Fruit fly (Drosophila melanogaster) whole organism, embryonic: ENCODE data around the gene Argl.

ENCODE experiments used
- Abd-B ChIP-seq: fragments of 200-800 bp; sonication (Bioruptor generic); optimal IDR thresholded peaks from 2 replicates; lab custom pipeline; 2018; ENCODE audit warnings: missing biosample characterization, mild to moderate bottlenecking, missing genetic modification characterization, moderate library complexity
- Asciz ChIP-seq: fragments of 200-800 bp; sonication (Bioruptor generic); optimal IDR thresholded peaks from 2 replicates; lab custom pipeline; 2017; ENCODE audit warnings: missing biosample characterization, mild to moderate bottlenecking, missing genetic modification characterization, missing genetic modification reagents
- Bdp1 ChIP-seq: fragments of 200-800 bp; sonication (Bioruptor generic); optimal IDR thresholded peaks from 3 replicates; lab custom pipeline; 2016; ENCODE audit warnings: missing biosample characterization, missing genetic modification characterization
- CG10543 ChIP-seq: fragments of 200-800 bp; sonication (Bioruptor generic); optimal IDR thresholded peaks from 3 replicates; lab custom pipeline; 2017; ENCODE audit warnings: missing biosample characterization, mild to moderate bottlenecking, missing genetic modification characterization, moderate library complexity
- CG12942 ChIP-seq: fragments of 200-800 bp; sonication (Bioruptor generic); optimal IDR thresholded peaks from 3 replicates; lab custom pipeline; 2016; ENCODE audit warnings: missing biosample characterization, missing genetic modification characterization
- CG1529 ChIP-seq: fragments of 200-800 bp; sonication (Bioruptor generic); optimal IDR thresholded peaks from 3 replicates; lab custom pipeline; 2018; ENCODE audit warnings: missing biosample characterization, missing genetic modification characterization
- CG15601 ChIP-seq: fragments of 200-800 bp; sonication (Bioruptor generic); optimal IDR thresholded peaks from 3 replicates; lab custom pipeline; 2019; ENCODE audit warnings: missing biosample characterization, mild to moderate bottlenecking, missing genetic modification characterization, moderate library complexity
- CG1647 ChIP-seq: fragments of 200-800 bp; sonication (Bioruptor generic); optimal IDR thresholded peaks from 3 replicates; lab custom pipeline; 2016; ENCODE audit warnings: missing biosample characterization, missing genetic modification characterization
- CG17802 ChIP-seq: fragments of 200-800 bp; sonication (Bioruptor generic); optimal IDR thresholded peaks from 2 replicates; lab custom pipeline; 2018; ENCODE audit warnings: missing biosample characterization, mild to moderate bottlenecking, missing genetic modification characterization, moderate library complexity
- CG2875 ChIP-seq: fragments of 200-800 bp; sonication (Bioruptor generic); optimal IDR thresholded peaks from 2 replicates; lab custom pipeline; 2017; ENCODE audit warnings: missing biosample characterization, mild to moderate bottlenecking, missing genetic modification characterization, missing genetic modification reagents
- CG34376 ChIP-seq: fragments of 200-800 bp; sonication (Bioruptor generic); optimal IDR thresholded peaks from 2 replicates; lab custom pipeline; 2018; ENCODE audit warnings: missing biosample characterization, mild to moderate bottlenecking, missing genetic modification characterization
- CG4854 ChIP-seq: fragments of 200-800 bp; sonication (Bioruptor generic); optimal IDR thresholded peaks from 2 replicates; lab custom pipeline; 2016; ENCODE audit warnings: missing biosample characterization, missing genetic modification characterization, inconsistent platforms
- CG6791 ChIP-seq: fragments of 200-800 bp; sonication (Bioruptor generic); IDR thresholded peaks from 3 replicates; pipeline ENCODE4 v1.3.6; 2022; ENCODE audit warnings: missing biosample characterization, missing genetic modification characterization; ENCODE audit not compliant: partially characterized antibody
- CG7786 ChIP-seq: fragments of 200-800 bp; sonication (Bioruptor generic); optimal IDR thresholded peaks from 2 replicates; lab custom pipeline; 2016; ENCODE audit warnings: missing biosample characterization, missing genetic modification characterization
- CG8944 ChIP-seq: fragments of 200-800 bp; sonication (Bioruptor generic); optimal IDR thresholded peaks from 3 replicates; lab custom pipeline; 2016; ENCODE audit warnings: missing biosample characterization, missing genetic modification characterization
- Chrac-16 ChIP-seq: fragments of 200-800 bp; sonication (Bioruptor generic); optimal IDR thresholded peaks from 3 replicates; lab custom pipeline; 2016; ENCODE audit warnings: missing biosample characterization, missing genetic modification characterization
- CrebB ChIP-seq: fragments of 200-800 bp; sonication (Bioruptor generic); optimal IDR thresholded peaks from 3 replicates; lab custom pipeline; 2018; ENCODE audit warnings: missing biosample characterization, mild to moderate bottlenecking, missing genetic modification characterization
- Dll ChIP-seq: fragments of 200-800 bp; sonication (Bioruptor generic); IDR thresholded peaks from 4 replicates; pipeline ENCODE4 v1.3.6; 2022; ENCODE audit warnings: missing biosample characterization, missing genetic modification characterization; ENCODE audit not compliant: partially characterized antibody
- E2f1 ChIP-seq: fragments of 200-800 bp; sonication (Bioruptor generic); IDR thresholded peaks from 2 replicates; pipeline ENCODE4 v1.3.6; 2022; ENCODE audit warnings: missing biosample characterization, missing genetic modification characterization
- Fer3 ChIP-seq: fragments of 200-800 bp; sonication (Bioruptor generic); optimal IDR thresholded peaks from 2 replicates; lab custom pipeline; 2018; ENCODE audit warnings: missing biosample characterization, mild to moderate bottlenecking, missing genetic modification characterization, moderate library complexity
- HHEX ChIP-seq: fragments of 200-800 bp; sonication (Bioruptor generic); optimal IDR thresholded peaks from 3 replicates; lab custom pipeline; 2017; ENCODE audit warnings: missing biosample characterization, mild to moderate bottlenecking, missing genetic modification characterization, missing genetic modification reagents
- HmgD ChIP-seq: fragments of 200-800 bp; sonication (Bioruptor generic); optimal IDR thresholded peaks from 3 replicates; lab custom pipeline; 2016; ENCODE audit warnings: missing biosample characterization, missing genetic modification characterization
- Hr39 ChIP-seq: fragments of >200 bp; optimal IDR thresholded peaks from 2 replicates; lab custom pipeline; 2017
- Lim3 ChIP-seq: fragments of 200-800 bp; sonication (Bioruptor generic); IDR thresholded peaks from 2 replicates; pipeline ENCODE4 v1.3.6; 2022; ENCODE audit warnings: missing biosample characterization, missing genetic modification characterization
- MTF-1 ChIP-seq: fragments of 200-800 bp; sonication (Bioruptor generic); optimal IDR thresholded peaks from 2 replicates; lab custom pipeline; 2018; ENCODE audit warnings: missing biosample characterization, mild to moderate bottlenecking, missing genetic modification characterization, borderline replicate concordance
- Mad ChIP-seq: fragments of 200-800 bp; sonication (Bioruptor generic); optimal IDR thresholded peaks from 2 replicates; lab custom pipeline; 2016; ENCODE audit warnings: missing biosample characterization, missing genetic modification characterization
- Oli ChIP-seq: fragments of 200-800 bp; sonication (Bioruptor generic); optimal IDR thresholded peaks from 2 replicates; lab custom pipeline; 2018; ENCODE audit warnings: missing biosample characterization, mild to moderate bottlenecking, missing genetic modification characterization, moderate library complexity
- Pdp1 ChIP-seq, 2 experiments: fragments of 200-800 bp; sonication (Bioruptor generic); optimal IDR thresholded peaks; 3 replicates each; lab custom pipeline; 2016; ENCODE audit warnings: missing biosample characterization in 2 of 2, missing genetic modification characterization in 2 of 2, mild to moderate bottlenecking in 1 of 2, moderate library complexity in 1 of 2
- Sox102F ChIP-seq: fragments of 200-800 bp; sonication (Bioruptor generic); optimal IDR thresholded peaks from 2 replicates; lab custom pipeline; 2018; ENCODE audit warnings: missing biosample characterization, mild to moderate bottlenecking, missing genetic modification characterization, moderate library complexity
- Spps ChIP-seq: fragments of 200-800 bp; sonication (Bioruptor generic); optimal IDR thresholded peaks from 2 replicates; lab custom pipeline; 2018; ENCODE audit warnings: missing biosample characterization, mild to moderate bottlenecking, missing genetic modification characterization
- Trl ChIP-seq, 3 experiments: fragments of >200 bp in 2 of 3; fragments of 200-800 bp in 1 of 3; sonication (Bioruptor generic) in 1 of 3; optimal IDR thresholded peaks; 2 replicates in 1 of 3; 3 replicates in 2 of 3; lab custom pipeline; 2016 to 2017; ENCODE audit warnings: missing biosample characterization in 1 of 3, missing genetic modification characterization in 1 of 3
- Vsx1 ChIP-seq: fragments of 200-800 bp; sonication (Bioruptor generic); optimal IDR thresholded peaks from 2 replicates; lab custom pipeline; 2017; ENCODE audit warnings: missing biosample characterization, mild to moderate bottlenecking, missing genetic modification characterization, missing genetic modification reagents
- ash1 ChIP-seq: fragments of 200-800 bp; sonication (Bioruptor generic); optimal IDR thresholded peaks from 2 replicates; lab custom pipeline; 2018; ENCODE audit warnings: missing biosample characterization, mild to moderate bottlenecking, missing genetic modification characterization
- cad ChIP-seq: fragments of >200 bp; optimal IDR thresholded peaks from 2 replicates; lab custom pipeline; 2017; ENCODE audit warnings: missing biosample characterization, missing genetic modification characterization
- ci ChIP-seq: fragments of 200-800 bp; sonication (Bioruptor generic); IDR thresholded peaks from 3 replicates; pipeline ENCODE4 v1.3.6; 2022; ENCODE audit warnings: missing biosample characterization, missing genetic modification characterization
- hb ChIP-seq: fragments of 200-800 bp; sonication (Bioruptor generic); IDR thresholded peaks from 3 replicates; pipeline ENCODE4 v1.3.6; 2022; ENCODE audit warnings: missing biosample characterization, missing genetic modification characterization; ENCODE audit not compliant: partially characterized antibody
- inv ChIP-seq: fragments of 200-800 bp; sonication (Bioruptor generic); IDR thresholded peaks from 2 replicates; pipeline ENCODE4 v1.3.6; 2022; ENCODE audit warnings: missing biosample characterization, missing genetic modification characterization; ENCODE audit not compliant: partially characterized antibody
- ken ChIP-seq: fragments of 200-800 bp; sonication (Bioruptor generic); IDR thresholded peaks from 3 replicates; pipeline ENCODE4 v1.3.6; 2022; ENCODE audit warnings: missing biosample characterization, missing genetic modification characterization
- mirr ChIP-seq: fragments of 200-800 bp; sonication (Bioruptor generic); optimal IDR thresholded peaks from 3 replicates; lab custom pipeline; 2018; ENCODE audit warnings: missing biosample characterization, mild to moderate bottlenecking, missing genetic modification characterization
- otp ChIP-seq: fragments of 200-800 bp; sonication (Bioruptor generic); IDR thresholded peaks from 3 replicates; pipeline ENCODE4, ENCODE4 v1.3.6; 2022; ENCODE audit warnings: missing biosample characterization, missing genetic modification characterization
- peb ChIP-seq: fragments of 200-800 bp; sonication (Bioruptor generic); IDR thresholded peaks from 2 replicates; pipeline ENCODE4 v1.3.6; 2022; ENCODE audit warnings: missing biosample characterization, missing genetic modification characterization
- psq ChIP-seq: fragments of 200-800 bp; sonication (Bioruptor generic); optimal IDR thresholded peaks from 2 replicates; lab custom pipeline; 2017; ENCODE audit warnings: missing biosample characterization, missing genetic modification characterization
- pzg ChIP-seq: fragments of 200-800 bp; sonication (Bioruptor generic); optimal IDR thresholded peaks from 3 replicates; lab custom pipeline; 2018; ENCODE audit warnings: missing biosample characterization, mild to moderate bottlenecking, missing genetic modification characterization, moderate library complexity
- sqz ChIP-seq: fragments of 200-800 bp; sonication (Bioruptor generic); optimal IDR thresholded peaks from 3 replicates; lab custom pipeline; 2018; ENCODE audit warnings: missing biosample characterization, mild to moderate bottlenecking, missing genetic modification characterization
- tap ChIP-seq: fragments of 200-800 bp; optimal IDR thresholded peaks from 3 replicates; lab custom pipeline; 2019; ENCODE audit warnings: missing biosample characterization, mild to moderate bottlenecking, missing genetic modification characterization, moderate library complexity
- vfl ChIP-seq: fragments of 200-800 bp; sonication (Bioruptor generic); optimal IDR thresholded peaks from 2 replicates; lab custom pipeline; 2016; ENCODE audit warnings: missing biosample characterization, missing genetic modification characterization
- vvl ChIP-seq: fragments of 200-800 bp; sonication (Bioruptor generic); IDR thresholded peaks from 2 replicates; pipeline ENCODE4 v1.3.6; 2022; ENCODE audit warnings: missing biosample characterization, missing genetic modification characterization
- wor ChIP-seq: fragments of 200-800 bp; sonication (Bioruptor generic); IDR thresholded peaks from 2 replicates; pipeline ENCODE4 v1.3.6; 2022; ENCODE audit warnings: missing biosample characterization, missing genetic modification characterization

Argl gene

dm6 chr2L:8984614-8985318 is 42.9 kb upstream of the Argl start, which contains the start of gene CG13101 (continued):
- peak; percentile 62 for TF ChIP-seq CG34376 (GFP tag; lab: Kevin White, UChicago)
- peak; percentile 91 for TF ChIP-seq CrebB
- peak; percentile 85 to 87 for TF ChIP-seq Pdp1 (GFP tag; optimal IDR thresholded peaks at IDR 0.05; lab: Kevin White, UChicago)
- TF ChIP-seq Spps (tag; lab: Kevin White, UChicago) = peak; percentile 91
- peak; percentile 89 for TF ChIP-seq CG12942
- TF ChIP-seq MTF-1 (GFP tag; lab: Kevin White, UChicago) = peak; percentile 79
- peak; percentile 92 for TF ChIP-seq sqz (GFP tag; lab: Kevin White, UChicago)
- TF ChIP-seq Sox102F = peak; percentile 86
- peak; percentile 56 to 62 for TF ChIP-seq Trl (optimal IDR thresholded peaks at IDR 0.05; lab: Kevin White, UChicago)
- TF ChIP-seq Trl (GFP tag; optimal IDR thresholded peaks at IDR 0.05; lab: Kevin White, UChicago) = peak; percentile 88
- TF ChIP-seq Chrac-16 (GFP tag; lab: Kevin White, UChicago) = peak; percentile 89
- peak; percentile 86 for TF ChIP-seq otp (GFP tag; lab: Robert Waterston, UW)
- TF ChIP-seq Vsx1 (GFP tag; lab: Kevin White, UChicago) = peak; percentile 85
- peak; percentile 91 for TF ChIP-seq tap (tag; lab: Kevin White, UChicago)
- TF ChIP-seq CG7786 (GFP tag; lab: Kevin White, UChicago) = peak; percentile 83
- peak; percentile 85 for TF ChIP-seq wor (GFP tag; lab: Robert Waterston, UW)
- peak; percentile 85 for TF ChIP-seq vfl (GFP tag; lab: Kevin White, UChicago)
- TF ChIP-seq CG8944 (GFP tag; lab: Kevin White, UChicago) = peak; percentile 66
- TF ChIP-seq Asciz (GFP tag; lab: Kevin White, UChicago) = peak; percentile 90
- peak; percentile 89 for TF ChIP-seq HHEX
- TF ChIP-seq mirr (GFP tag; lab: Kevin White, UChicago) = no peak
- TF ChIP-seq cad (GFP tag; lab: Kevin White, UChicago) = no peak
- peak; percentile 39 for TF ChIP-seq CG10543 (GFP tag; lab: Kevin White, UChicago)
- peak; percentile 96 for TF ChIP-seq ci (GFP tag; lab: Robert Waterston, UW)
- TF ChIP-seq Bdp1 (GFP tag; lab: Kevin White, UChicago) = peak; percentile 77
- peak; percentile 89 for TF ChIP-seq CG2875
- TF ChIP-seq psq (GFP tag; lab: Kevin White, UChicago) = peak; percentile 63
- TF ChIP-seq vvl (GFP tag; lab: Robert Waterston, UW) = peak; percentile 98
- peak; percentile 85 for TF ChIP-seq peb (GFP tag; lab: Robert Waterston, UW)
- TF ChIP-seq Dll (GFP tag; lab: Robert Waterston, UW) = no peak
- peak; percentile 78 for TF ChIP-seq Mad (GFP tag; lab: Kevin White, UChicago)
- TF ChIP-seq CG1529 (GFP tag; lab: Kevin White, UChicago) = peak; percentile 81
- TF ChIP-seq E2f1 (GFP tag; lab: Robert Waterston, UW) = peak; percentile 95
- no peak for TF ChIP-seq Hr39 (lab: Kevin White, UChicago)
- TF ChIP-seq CG17802 (tag; lab: Kevin White, UChicago) = peak; percentile 57
- TF ChIP-seq pzg (GFP tag; lab: Kevin White, UChicago) = peak; percentile 2
- TF ChIP-seq hb (GFP tag; lab: Robert Waterston, UW) = no peak
- TF ChIP-seq Lim3 = 0 out of 2 replicates have a peak, but pooled peaks have one; percentile 46
- TF ChIP-seq CG15601 (tag; lab: Kevin White, UChicago) = peak; percentile 89
- no peak for TF ChIP-seq ash1 (GFP tag; lab: Kevin White, UChicago)
- TF ChIP-seq HmgD (GFP tag; lab: Kevin White, UChicago) = no peak
- no peak; the same call in 1 of the 3 replicates for TF ChIP-seq ken (GFP tag; lab: Robert Waterston, UW)
- peak; percentile 86 for TF ChIP-seq Abd-B (GFP tag; lab: Kevin White, UChicago)
- TF ChIP-seq CG1647 (GFP tag; lab: Kevin White, UChicago) = peak; percentile 78
- TF ChIP-seq Fer3 (tag; lab: Kevin White, UChicago) = peak; percentile 94
- TF ChIP-seq CG4854 (GFP tag; lab: Kevin White, UChicago) = peak; percentile 79
- no peak for TF ChIP-seq CG6791
- TF ChIP-seq Oli (tag; lab: Kevin White, UChicago) = peak; percentile 92
- no peak for TF ChIP-seq inv
